Fruit fly (Drosophila melanogaster): ENCODE measurements around the gene Vps60.

The Vps60 gene

DNA sequence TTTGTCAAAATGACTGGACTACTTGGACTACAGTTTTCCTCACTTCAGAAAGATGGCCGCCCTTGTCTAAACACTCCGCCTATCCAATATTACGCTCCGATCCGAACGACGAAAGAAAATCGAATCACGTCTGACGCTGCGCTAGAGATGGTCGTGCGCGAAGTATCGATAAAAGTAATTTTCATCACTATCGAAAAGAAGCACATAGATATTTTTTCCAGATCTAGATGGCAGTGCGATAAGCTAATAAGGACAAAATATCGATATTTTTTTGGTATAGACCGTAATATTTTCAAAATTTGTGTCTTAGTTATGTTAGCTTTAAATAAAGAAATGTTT lies 23.4 kb upstream of the Vps60 start, which contains the start of gene Pep (continued):
- no peak for TF ChIP-seq CG30431 (GFP tag; optimal IDR thresholded peaks at IDR 0.05)
- peak; percentile 36 for TF ChIP-seq CG4617 (GFP tag; optimal IDR thresholded peaks at IDR 0.05; ENCODE audit: borderline replicate concordance)
- no peak for TF ChIP-seq CG9215 (GFP tag; IDR thresholded peaks at IDR 0.05)
- TF ChIP-seq ATbp (GFP tag; optimal IDR thresholded peaks at IDR 0.05): no peak
- no peak for TF ChIP-seq CG14667 (GFP tag; IDR thresholded peaks at IDR 0.05)
- TF ChIP-seq CG10543 (GFP tag; optimal IDR thresholded peaks at IDR 0.05): no peak
- TF ChIP-seq CG30403 (GFP tag; optimal IDR thresholded peaks at IDR 0.05): peak; percentile 57
- no peak for TF ChIP-seq CG8359 (GFP tag; optimal IDR thresholded peaks at IDR 0.05; ENCODE audit: borderline replicate concordance)
- TF ChIP-seq CG6813 (GFP tag; optimal IDR thresholded peaks at IDR 0.05): no peak
- TF ChIP-seq CG6791 (GFP tag; IDR thresholded peaks at IDR 0.05; ENCODE audit: partially characterized antibody): peak; percentile 99
- no peak for TF ChIP-seq CG1832 (GFP tag; optimal IDR thresholded peaks at IDR 0.05)
- no peak for TF ChIP-seq CG5953 (GFP tag; IDR thresholded peaks at IDR 0.05)
- no peak for TF ChIP-seq HHEX (GFP tag; optimal IDR thresholded peaks at IDR 0.05)
- TF ChIP-seq bowl (GFP tag; IDR thresholded peaks at IDR 0.05): no peak
- peak; percentile 36 for TF ChIP-seq sug (tag; optimal IDR thresholded peaks at IDR 0.05)
- no peak for TF ChIP-seq CG15696 (tag; optimal IDR thresholded peaks at IDR 0.05)
- TF ChIP-seq grau (tag; optimal IDR thresholded peaks at IDR 0.05): peak; percentile 51
- TF ChIP-seq CG3281 (GFP tag; optimal IDR thresholded peaks at IDR 0.05): no peak
- TF ChIP-seq psq (GFP tag; optimal IDR thresholded peaks at IDR 0.05): no peak

DNA sequence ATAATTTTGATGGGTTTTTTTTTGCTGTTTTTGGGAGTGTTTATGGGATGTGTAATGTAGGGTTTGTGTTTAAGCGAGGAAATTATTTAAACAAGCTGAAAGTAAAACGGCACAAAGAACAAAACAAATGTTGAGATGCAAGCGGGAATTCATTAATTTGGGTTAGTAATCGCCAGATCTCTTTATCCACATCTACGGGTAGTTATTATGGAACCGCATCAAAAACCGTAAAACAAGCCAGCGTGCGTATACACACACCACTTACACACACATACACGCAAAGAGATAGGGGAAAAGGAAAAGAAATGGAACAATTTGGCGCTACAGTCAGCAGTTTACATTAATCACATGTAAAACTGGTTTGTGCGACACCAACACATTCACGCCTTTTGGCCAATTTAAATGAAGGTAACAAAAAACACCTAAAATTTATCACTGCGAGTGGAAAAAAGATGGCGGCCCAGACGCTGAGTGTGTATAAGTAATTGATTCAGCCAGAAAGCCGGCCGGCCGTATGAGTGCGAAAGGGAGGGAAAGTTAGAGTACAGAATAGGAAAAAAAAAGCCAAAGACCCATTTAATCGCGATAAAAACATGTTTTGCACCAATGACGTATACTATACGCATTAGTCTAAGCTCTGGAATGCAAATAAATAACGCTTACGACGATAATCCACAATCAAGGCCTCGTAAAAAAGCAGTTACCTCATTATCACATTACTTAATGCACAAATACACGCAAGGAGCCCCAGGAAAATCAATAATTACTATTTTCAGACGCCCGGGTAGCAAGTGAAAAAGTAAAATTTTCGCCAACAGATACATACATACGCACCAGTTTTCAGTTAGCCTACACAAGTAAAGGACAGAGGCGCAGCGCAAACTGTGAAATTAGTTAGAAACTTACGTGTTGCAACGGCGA lies 22.8 kb upstream of the Vps60 start:
- peak; percentile 76 for TF ChIP-seq CG15479 (GFP tag; optimal IDR thresholded peaks at IDR 0.05)
- TF ChIP-seq exex (tag; optimal IDR thresholded peaks at IDR 0.05): peak; percentile 62
- TF ChIP-seq CG6854 (GFP tag; optimal IDR thresholded peaks at IDR 0.05): peak; percentile 19
- 0 out of 2 replicates have a peak, but pooled peaks have one; percentile 8 for TF ChIP-seq sna (GFP tag; IDR thresholded peaks at IDR 0.05; ENCODE audit: partially characterized antibody)
- peak; percentile 70 for TF ChIP-seq abd-A (tag; optimal IDR thresholded peaks at IDR 0.05)
- no peak for TF ChIP-seq CG17361 (GFP tag; IDR thresholded peaks at IDR 0.05)
- peak; percentile 78 for TF ChIP-seq vvl (GFP tag; IDR thresholded peaks at IDR 0.05)
- TF ChIP-seq Optix (GFP tag; IDR thresholded peaks at IDR 0.05): no peak
- no peak for TF ChIP-seq CG2202 (tag; optimal IDR thresholded peaks at IDR 0.05)
- no peak for TF ChIP-seq BEAF-32 (GFP tag; optimal IDR thresholded peaks at IDR 0.05)
- 0 out of 2 replicates have a peak, but pooled peaks have one; percentile 21 for TF ChIP-seq HLH3B (GFP tag; IDR thresholded peaks at IDR 0.05)
- peak; percentile 58 for TF ChIP-seq gcm (GFP tag; optimal IDR thresholded peaks at IDR 0.05)
- peak; percentile 70 for TF ChIP-seq Tbp (GFP tag; optimal IDR thresholded peaks at IDR 0.05)
- TF ChIP-seq D19A (tag; optimal IDR thresholded peaks at IDR 0.05): peak; percentile 13
- TF ChIP-seq CG32767 (GFP tag; IDR thresholded peaks at IDR 0.05): peak; percentile 97
- peak; percentile 10; the same call in 1 of the 3 replicates for TF ChIP-seq row (GFP tag; IDR thresholded peaks at IDR 0.05)
- no peak for TF ChIP-seq CG42726 (GFP tag; IDR thresholded peaks at IDR 0.05; ENCODE audit: partially characterized antibody)
- peak; percentile 22 for TF ChIP-seq CG8924 (tag; optimal IDR thresholded peaks at IDR 0.05)
- no peak for TF ChIP-seq CG4707 (GFP tag; optimal IDR thresholded peaks at IDR 0.05)
- no peak for TF ChIP-seq NK7.1 (GFP tag; optimal IDR thresholded peaks at IDR 0.05)
- TF ChIP-seq CG34376 (GFP tag; optimal IDR thresholded peaks at IDR 0.05): peak; percentile 25
- TF ChIP-seq Eip74EF (GFP tag; optimal IDR thresholded peaks at IDR 0.05): peak in 1 of 2 experiments; percentile 57
- TF ChIP-seq mirr (GFP tag; optimal IDR thresholded peaks at IDR 0.05): peak; percentile 79
- TF ChIP-seq CG5953 (GFP tag; IDR thresholded peaks at IDR 0.05): 0 out of 2 replicates have a peak, but pooled peaks have one; percentile 12
- TF ChIP-seq bsh (GFP tag; optimal IDR thresholded peaks at IDR 0.05): peak in 1 of 2 experiments; percentile 33
- peak in 1 of 2 experiments; percentile 23 for TF ChIP-seq Pdp1 (GFP tag; optimal IDR thresholded peaks at IDR 0.05)
- TF ChIP-seq chinmo (GFP tag; IDR thresholded peaks at IDR 0.05; ENCODE audit: partially characterized antibody): peak; percentile 78
- peak; percentile 66 for TF ChIP-seq YL-1 (GFP tag; optimal IDR thresholded peaks at IDR 0.05)

Data from whole organism, embryonic.